Fruit fly (Drosophila melanogaster): ENCODE data around the gene Ost48.

Gene Ost48

DNA sequence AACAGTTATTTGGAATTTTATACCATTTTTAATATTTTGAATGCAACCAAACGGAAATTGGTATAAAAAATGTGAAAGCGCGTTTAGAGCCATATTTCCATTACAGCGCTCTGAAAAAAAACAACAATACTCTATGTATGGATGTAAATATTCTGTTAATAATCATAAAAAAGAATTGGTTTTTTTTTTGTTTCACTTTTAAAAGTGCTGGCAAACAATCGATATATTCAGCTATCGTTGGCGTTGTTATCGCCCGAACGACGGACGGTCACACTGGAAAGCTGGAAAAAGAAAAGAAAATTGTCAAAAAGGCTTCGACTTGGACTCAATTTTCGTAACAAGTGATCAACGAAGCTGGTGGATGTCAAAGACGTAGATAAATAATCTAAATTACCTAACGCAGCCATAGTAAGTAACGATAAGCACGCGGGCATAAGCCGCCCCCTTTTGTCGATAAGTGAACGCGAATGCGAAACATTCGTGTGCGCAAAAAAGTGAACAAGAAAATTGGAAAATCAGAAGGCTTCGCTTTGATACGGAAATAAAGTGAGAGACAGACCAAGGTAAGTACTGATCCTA is 16.0 kb downstream of the Ost48 start, which contains the start of gene CG7065 (continued):
- TF ChIP-seq Opbp (GFP tag; IDR thresholded peaks at IDR 0.05; ENCODE audit: partially characterized antibody), result peak; percentile 55; the same call in 2 of the 3 replicates
- TF ChIP-seq CG12071 (GFP tag; optimal IDR thresholded peaks at IDR 0.05), result no peak
- TF ChIP-seq vfl (GFP tag; optimal IDR thresholded peaks at IDR 0.05), result no peak
- TF ChIP-seq Scr (GFP tag; IDR thresholded peaks at IDR 0.05; ENCODE audit: partially characterized antibody), result peak; percentile 70
- TF ChIP-seq BEAF-32 (GFP tag; optimal IDR thresholded peaks at IDR 0.05), result peak; percentile 73
- no peak for TF ChIP-seq CG13894 (tag; optimal IDR thresholded peaks at IDR 0.05)
- TF ChIP-seq exex (tag; optimal IDR thresholded peaks at IDR 0.05), result no peak
- no peak for TF ChIP-seq Fer2 (tag; optimal IDR thresholded peaks at IDR 0.05)
- no peak for TF ChIP-seq nau (GFP tag; optimal IDR thresholded peaks at IDR 0.05)
- no peak for TF ChIP-seq CG4328 (GFP tag; optimal IDR thresholded peaks at IDR 0.05)
- TF ChIP-seq H2.0 (GFP tag; IDR thresholded peaks at IDR 0.05), result no peak
- TF ChIP-seq CG4424 (GFP tag; optimal IDR thresholded peaks at IDR 0.05), result no peak
- no peak for TF ChIP-seq Atf-2 (GFP tag; optimal IDR thresholded peaks at IDR 0.05)
- TF ChIP-seq Dp (GFP tag; optimal IDR thresholded peaks at IDR 0.05), result peak; percentile 55
- TF ChIP-seq aop (GFP tag; IDR thresholded peaks at IDR 0.05), result no peak
- 0 out of 2 replicates have a peak, but pooled peaks have one; percentile 23 for TF ChIP-seq CG2129 (GFP tag; IDR thresholded peaks at IDR 0.05; ENCODE audit: partially characterized antibody)
- no peak for TF ChIP-seq Adf1 (GFP tag; IDR thresholded peaks at IDR 0.05)
- no peak for TF ChIP-seq Pdp1 (GFP tag; optimal IDR thresholded peaks at IDR 0.05)
- no peak for TF ChIP-seq CG8388 (GFP tag; optimal IDR thresholded peaks at IDR 0.05)
- TF ChIP-seq CG43689 (GFP tag; IDR thresholded peaks at IDR 0.05), result no peak
- no peak for TF ChIP-seq Elba2 (GFP tag; optimal IDR thresholded peaks at IDR 0.05)
- TF ChIP-seq onecut (GFP tag; IDR thresholded peaks at IDR 0.05), result no peak
- no peak for TF ChIP-seq CG11723 (GFP tag; optimal IDR thresholded peaks at IDR 0.05)
- TF ChIP-seq ssp (GFP tag; IDR thresholded peaks at IDR 0.05), result peak; percentile 57
- no peak for TF ChIP-seq ERR (GFP tag; optimal IDR thresholded peaks at IDR 0.05)
- TF ChIP-seq hb (GFP tag; IDR thresholded peaks at IDR 0.05; ENCODE audit: partially characterized antibody), result peak; percentile 47; the same call in 2 of the 3 replicates
- TF ChIP-seq CG8924 (tag; optimal IDR thresholded peaks at IDR 0.05), result no peak
- TF ChIP-seq Spps (tag; optimal IDR thresholded peaks at IDR 0.05), result no peak
- TF ChIP-seq CG15269 (tag; optimal IDR thresholded peaks at IDR 0.05), result no peak
- peak; percentile 2 for TF ChIP-seq CG17802 (tag; optimal IDR thresholded peaks at IDR 0.05)
- TF ChIP-seq CG11504 (tag; optimal IDR thresholded peaks at IDR 0.05), result no peak
- TF ChIP-seq CG10431 (GFP tag; optimal IDR thresholded peaks at IDR 0.05), result no peak
- TF ChIP-seq CG15011 (GFP tag; optimal IDR thresholded peaks at IDR 0.05), result no peak
- no peak for TF ChIP-seq Poxn (GFP tag; IDR thresholded peaks at IDR 0.05)
- peak; percentile 29; the same call in 1 of the 3 replicates for TF ChIP-seq CG7357 (GFP tag; IDR thresholded peaks at IDR 0.05)
- no peak for TF ChIP-seq pum (GFP tag; optimal IDR thresholded peaks at IDR 0.05)
- no peak for TF ChIP-seq wek (GFP tag; optimal IDR thresholded peaks at IDR 0.05)
- no peak for TF ChIP-seq tap (tag; optimal IDR thresholded peaks at IDR 0.05)
- TF ChIP-seq Dref (GFP tag; IDR thresholded peaks at IDR 0.05), result peak; percentile 74
- no peak for TF ChIP-seq schlank (tag; optimal IDR thresholded peaks at IDR 0.05)
- no peak for TF ChIP-seq sim (GFP tag; IDR thresholded peaks at IDR 0.05)
- TF ChIP-seq row (GFP tag; IDR thresholded peaks at IDR 0.05), result peak; percentile 65
- TF ChIP-seq Dfd (GFP tag; optimal IDR thresholded peaks at IDR 0.05), result no peak
- TF ChIP-seq odd (GFP tag; optimal IDR thresholded peaks at IDR 0.05), result no peak
- TF ChIP-seq Kr (GFP tag; optimal IDR thresholded peaks at IDR 0.05), result no peak
- TF ChIP-seq CG6854 (GFP tag; optimal IDR thresholded peaks at IDR 0.05), result no peak
- no peak for TF ChIP-seq ara (GFP tag; IDR thresholded peaks at IDR 0.05)
- TF ChIP-seq Ptx1 (GFP tag; IDR thresholded peaks at IDR 0.05), result no peak
- TF ChIP-seq CG15514 (GFP tag; optimal IDR thresholded peaks at IDR 0.05), result no peak
- no peak for TF ChIP-seq CG3065 (GFP tag; optimal IDR thresholded peaks at IDR 0.05)
